Worm (Caenorhabditis elegans) whole organism, early embryonic: ENCODE data around the gene zyg-1.

Experiments used
- B0310.2 ChIP-seq: sonication (generic microtip); optimal IDR thresholded peaks from 2 replicates; lab custom pipeline; 2016; ENCODE audit warnings: mild to moderate bottlenecking, missing genetic modification characterization, missing compliant biosample characterization
- F13C5.2 ChIP-seq: sonication (generic microtip); optimal IDR thresholded peaks from 2 replicates; lab custom pipeline; 2017; ENCODE audit warnings: mild to moderate bottlenecking, missing genetic modification characterization, inconsistent platforms, missing compliant biosample characterization
- aly-1 ChIP-seq: sonication (generic microtip); optimal IDR thresholded peaks from 2 replicates; lab custom pipeline; 2016; ENCODE audit warnings: missing genetic modification characterization, missing compliant biosample characterization
- ama-1 ChIP-seq: fragments of 150-350 bp; optimal IDR thresholded peaks from 2 replicates; lab custom pipeline; 2014
- ceh-13 ChIP-seq: fragments of 200-800 bp; sonication (Bioruptor generic); optimal IDR thresholded peaks from 2 replicates; lab custom pipeline; 2018; ENCODE audit warnings: mild to moderate bottlenecking, missing genetic modification characterization, missing compliant biosample characterization
- ceh-36 ChIP-seq: sonication (generic microtip); optimal IDR thresholded peaks from 2 replicates; lab custom pipeline; 2016; ENCODE audit warnings: missing genetic modification characterization, inconsistent platforms, missing compliant biosample characterization
- ets-7 ChIP-seq: sonication (generic microtip); optimal IDR thresholded peaks from 2 replicates; lab custom pipeline; 2016; ENCODE audit warnings: missing genotype, missing genetic modification characterization, missing compliant biosample characterization
- flt-1 ChIP-seq: fragments of 200-800 bp; sonication (Bioruptor generic); IDR thresholded peaks from 2 replicates; pipeline ENCODE4 v1.3.6; 2022; ENCODE audit warnings: missing genetic modification characterization, missing compliant biosample characterization
- hmbx-1 ChIP-seq: sonication (generic microtip); optimal IDR thresholded peaks from 2 replicates; lab custom pipeline; 2016; ENCODE audit warnings: mild to moderate bottlenecking, missing genetic modification characterization, missing compliant biosample characterization
- hmg-4 ChIP-seq: fragments of 200-800 bp; sonication (Bioruptor generic); optimal IDR thresholded peaks from 2 replicates; lab custom pipeline; 2018; ENCODE audit warnings: mild to moderate bottlenecking, missing genetic modification characterization, missing compliant biosample characterization
- hnd-1 ChIP-seq: sonication (generic microtip); optimal IDR thresholded peaks from 2 replicates; lab custom pipeline; 2016; ENCODE audit warnings: missing genetic modification characterization, missing compliant biosample characterization
- pes-1 ChIP-seq: fragments of 200-800 bp; sonication (Bioruptor generic); IDR thresholded peaks from 2 replicates; pipeline ENCODE4 v1.3.6; 2022; ENCODE audit warnings: missing genetic modification reagents, missing genetic modification characterization, missing compliant biosample characterization
- scrt-1 ChIP-seq: fragments of 200-800 bp; sonication (Bioruptor generic); IDR thresholded peaks from 2 replicates; pipeline ENCODE4 v1.3.6; 2022; ENCODE audit warnings: missing genetic modification characterization, missing compliant biosample characterization
- sea-1 ChIP-seq: fragments of 200-800 bp; sonication (Bioruptor generic); conservative IDR thresholded peaks from 2 replicates; pipeline ENCODE4 v1.3.6; 2022; ENCODE audit warnings: missing genetic modification characterization, missing compliant biosample characterization
- tbx-11 ChIP-seq: fragments of 200-800 bp; sonication (Bioruptor generic); IDR thresholded peaks from 2 replicates; pipeline ENCODE4 v1.3.6; 2022; ENCODE audit warnings: missing genetic modification characterization, missing compliant biosample characterization
- tbx-37 ChIP-seq: fragments of 200-800 bp; sonication (Bioruptor generic); conservative IDR thresholded peaks from 2 replicates; pipeline ENCODE4 v1.3.6; 2022; ENCODE audit warnings: missing genetic modification reagents, missing genetic modification characterization, missing compliant biosample characterization
- tra-4 ChIP-seq: sonication (generic microtip); optimal IDR thresholded peaks from 2 replicates; lab custom pipeline; 2017; ENCODE audit warnings: missing genetic modification characterization, missing compliant biosample characterization

Gene zyg-1

ce11 chrII:5651426-5651825, 1.9 kb downstream of the zyg-1 start:
- peak; percentile 16 for TF ChIP-seq aly-1 (tag; lab: Kevin White, UChicago)
- TF ChIP-seq scrt-1 (GFP tag; lab: Robert Waterston, UW): no peak

- TF ChIP-seq sea-1 (no peak), flt-1 (GFP tag; lab: Robert Waterston, UW) (no peak), ceh-36 (tag; lab: Kevin White, UChicago) (no peak), B0310.2 (tag; lab: Kevin White, UChicago) (no peak), pes-1 (no peak), tbx-37 (no peak), scrt-1 (GFP tag; lab: Robert Waterston, UW) (no peak), hnd-1 (tag; lab: Kevin White, UChicago) (no peak), hmg-4 (GFP tag; lab: Kevin White, UChicago) (no peak), hmbx-1 (tag; lab: Kevin White, UChicago) (no peak), ceh-13 (GFP tag; lab: Kevin White, UChicago) (no peak), ets-7 (tag; lab: Kevin White, UChicago) (no peak)
Measured at ce11 chrII:5652334-5652733, 2.8 kb downstream of the zyg-1 start, which contains the start of gene bli-2. TSS of gene bli-2 (minus strand) at chrII:5652434.

- no peak for TF ChIP-seq tbx-37
- TF ChIP-seq pes-1: no peak
- no peak for TF ChIP-seq aly-1 (tag; lab: Kevin White, UChicago)
- no peak for TF ChIP-seq scrt-1 (GFP tag; lab: Robert Waterston, UW)
- TF ChIP-seq ceh-36 (tag; lab: Kevin White, UChicago): no peak
- TF ChIP-seq hmg-4 (GFP tag; lab: Kevin White, UChicago): no peak
- no peak for TF ChIP-seq hmbx-1 (tag; lab: Kevin White, UChicago)
- TF ChIP-seq tbx-11 (GFP tag; lab: Robert Waterston, UW): no peak
- TF ChIP-seq ets-7 (tag; lab: Kevin White, UChicago): no peak
- TF ChIP-seq ama-1: no peak
Measured at ce11 chrII:5654215-5654614, 4.7 kb downstream of the zyg-1 start, which contains the start of gene F59E12.1. TSS of gene F59E12.1 (plus strand) at chrII:5654515.

DNA sequence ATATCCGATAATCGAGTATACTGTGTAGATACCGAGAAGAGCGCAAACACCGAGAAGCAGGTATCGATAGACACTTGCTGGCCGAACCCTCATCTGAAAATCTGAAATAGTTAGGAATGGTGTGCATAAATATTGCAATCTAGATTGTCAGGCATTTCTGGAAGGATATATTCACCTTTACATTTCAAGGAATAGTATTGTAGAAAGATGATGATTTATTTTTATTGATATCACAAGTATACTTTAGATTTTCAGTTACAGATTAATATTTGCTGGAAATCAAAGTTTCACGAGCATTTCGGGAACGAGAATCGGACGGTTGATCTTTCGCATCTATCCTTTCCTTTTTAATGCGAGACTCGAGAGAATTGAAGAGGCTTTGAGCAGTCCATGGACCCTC, 10.1 kb downstream of the zyg-1 start, which contains the start of gene fut-3:
fut-3 (minus strand) TSS at position 101 of the 400 bp plus-strand sequence.
- no peak for TF ChIP-seq ceh-13 (GFP tag; lab: Kevin White, UChicago)
- TF ChIP-seq ets-7 (tag; lab: Kevin White, UChicago): no peak
- no peak for TF ChIP-seq scrt-1 (GFP tag; lab: Robert Waterston, UW)
- no peak for TF ChIP-seq pes-1
- no peak for TF ChIP-seq ceh-36 (tag; lab: Kevin White, UChicago)
- TF ChIP-seq hmg-4 (GFP tag; lab: Kevin White, UChicago): no peak
- no peak for TF ChIP-seq aly-1 (tag; lab: Kevin White, UChicago)
- no peak for TF ChIP-seq hnd-1 (tag; lab: Kevin White, UChicago)
- TF ChIP-seq B0310.2 (tag; lab: Kevin White, UChicago): no peak

ce11 chrII:5660155-5660554, 10.6 kb downstream of the zyg-1 start:
- TF ChIP-seq pes-1: no peak
- no peak for TF ChIP-seq F13C5.2
- TF ChIP-seq tbx-37: no peak
- no peak for TF ChIP-seq hnd-1 (tag; lab: Kevin White, UChicago)
- no peak for TF ChIP-seq ama-1
- TF ChIP-seq hmbx-1 (tag; lab: Kevin White, UChicago): no peak
- no peak for TF ChIP-seq ceh-36 (tag; lab: Kevin White, UChicago)
- no peak for TF ChIP-seq B0310.2 (tag; lab: Kevin White, UChicago)
- TF ChIP-seq hmg-4 (GFP tag; lab: Kevin White, UChicago): no peak

ce11 chrII:5660736-5661734, 11.5 kb downstream of the zyg-1 start, which contains the start of the genes ift-43 and mdt-26:
TSS of gene ift-43 (minus strand) at chrII:5660786.
TSS of gene mdt-26 (plus strand) at chrII:5661181.
- TF ChIP-seq ets-7 (tag; lab: Kevin White, UChicago): no peak
- peak; percentile 82 for TF ChIP-seq sea-1
- no peak for TF ChIP-seq hmbx-1 (tag; lab: Kevin White, UChicago)
- TF ChIP-seq F13C5.2: peak; percentile 46
- TF ChIP-seq tra-4: no peak
- TF ChIP-seq hmg-4 (GFP tag; lab: Kevin White, UChicago): peak; percentile 82
- peak; percentile 27 for TF ChIP-seq ceh-36 (tag; lab: Kevin White, UChicago)
- TF ChIP-seq pes-1: peak; percentile 67
- TF ChIP-seq ama-1: peak; percentile 98
- peak; percentile 54; the same call in 1 of the 2 replicates for TF ChIP-seq flt-1 (GFP tag; lab: Robert Waterston, UW)
- TF ChIP-seq tbx-11 (GFP tag; lab: Robert Waterston, UW): peak; percentile 67
- TF ChIP-seq tbx-37: peak; percentile 5; the same call in 1 of the 2 replicates
- TF ChIP-seq scrt-1 (GFP tag; lab: Robert Waterston, UW): peak; percentile 76
- TF ChIP-seq B0310.2 (tag; lab: Kevin White, UChicago): peak; percentile 24

ce11 chrII:5661735-5662177, 12.2 kb downstream of the zyg-1 start:
- TF ChIP-seq ceh-13 (GFP tag; lab: Kevin White, UChicago) (peak; percentile 19), tra-4 (peak; percentile 72), flt-1 (GFP tag; lab: Robert Waterston, UW) (peak; percentile 73), scrt-1 (GFP tag; lab: Robert Waterston, UW) (peak; percentile 90), tbx-37 (peak; percentile 72), pes-1 (peak; percentile 83), sea-1 (peak; percentile 93), ama-1 (peak; percentile 96), tbx-11 (GFP tag; lab: Robert Waterston, UW) (peak; percentile 80), ets-7 (tag; lab: Kevin White, UChicago) (peak; percentile 40), ceh-36 (tag; lab: Kevin White, UChicago) (peak; percentile 66), hmbx-1 (tag; lab: Kevin White, UChicago) (peak; percentile 78), B0310.2 (tag; lab: Kevin White, UChicago) (peak; percentile 82), hmg-4 (GFP tag; lab: Kevin White, UChicago) (peak; percentile 92), hnd-1 (tag; lab: Kevin White, UChicago) (peak; percentile 64), F13C5.2 (peak; percentile 73), aly-1 (tag; lab: Kevin White, UChicago) (peak; percentile 83)
